Worm (Caenorhabditis elegans): Measurements from ENCODE around the gene ZK512.7.

ce11 chrIII:9149132-9149531 lies 10.6 kb upstream of the ZK512.7 start:
- TF ChIP-seq ces-1 (GFP tag; optimal IDR thresholded peaks at IDR 0.05) (no peak), lin-39 (tag; optimal IDR thresholded peaks at IDR 0.05) (no peak), aly-2 (tag; optimal IDR thresholded peaks at IDR 0.05) (no peak), ceh-82 (tag; optimal IDR thresholded peaks at IDR 0.05) (no peak), unc-62 (GFP tag; optimal IDR thresholded peaks at IDR 0.05 in 1 of 2) (no peak), unc-62 (tag; optimal IDR thresholded peaks at IDR 0.05) (no peak), nhr-6 (tag; optimal IDR thresholded peaks at IDR 0.05) (no peak), pqm-1 (tag; optimal IDR thresholded peaks at IDR 0.05) (no peak), D1046.2 (GFP tag; IDR thresholded peaks at IDR 0.05) (no peak), dpl-1 (GFP tag; optimal IDR thresholded peaks at IDR 0.05) (no peak), aha-1 (tag) (peak; percentile 90), T20F7.1 (GFP tag; optimal IDR thresholded peaks at IDR 0.05) (no peak), nhr-77 (tag; optimal IDR thresholded peaks at IDR 0.05) (no peak)

Measured in whole organism, L4 larva.